Worm (Caenorhabditis elegans) whole organism, dauer: Measurements from ENCODE around the gene oac-23.

Source experiments
- unc-62 ChIP-seq: sonication (generic microtip); optimal IDR thresholded peaks from 2 replicates; lab custom pipeline; 2017; ENCODE audit warnings: missing biosample characterization, missing genetic modification reagents, missing genetic modification characterization

The oac-23 gene

ce11 chrIV:3881119-3881518 lies at the start of gene oac-23, which contains the start of gene F37C4.8:
oac-23 (plus strand) TSS chrIV:3881441.
F37C4.8 (minus strand) TSS chrIV:3881219.
- no peak for TF ChIP-seq unc-62 (GFP tag; lab: Kevin White, UChicago)

- TF ChIP-seq unc-62 (GFP tag; lab: Kevin White, UChicago) = no peak
Observed at ce11 chrIV:3832040-3832439, 49.2 kb upstream of the oac-23 start.

- TF ChIP-seq unc-62 (GFP tag; lab: Kevin White, UChicago) = no peak
Observed at ce11 chrIV:3833778-3834177, 47.5 kb upstream of the oac-23 start.

DNA sequence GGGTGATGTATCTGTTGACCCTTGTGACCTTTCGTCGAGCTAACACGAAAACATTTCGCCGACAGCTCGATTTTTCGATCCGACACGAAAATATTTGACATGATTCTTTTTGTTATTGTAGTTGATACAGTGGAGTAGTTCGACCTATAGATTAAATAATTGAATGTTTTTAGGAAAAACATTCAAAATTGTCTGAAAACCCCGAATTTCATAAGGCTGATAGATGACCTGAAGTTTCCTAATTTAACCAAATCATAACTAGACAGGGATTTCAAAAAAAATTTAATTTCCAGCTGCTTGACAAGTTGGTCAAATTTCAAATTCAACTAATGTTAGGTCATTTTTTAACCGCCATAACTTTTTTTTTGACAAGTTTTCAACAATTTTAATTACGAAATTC lies 46.2 kb upstream of the oac-23 start, which contains the start of gene cal-3:
TSS of gene cal-3 (minus strand) at position 101 of the 400 bp plus-strand sequence.
- TF ChIP-seq unc-62 (GFP tag; lab: Kevin White, UChicago) = no peak

- TF ChIP-seq unc-62 (GFP tag; lab: Kevin White, UChicago) = no peak
Observed at ce11 chrIV:3838687-3839086, 42.6 kb upstream of the oac-23 start.

DNA sequence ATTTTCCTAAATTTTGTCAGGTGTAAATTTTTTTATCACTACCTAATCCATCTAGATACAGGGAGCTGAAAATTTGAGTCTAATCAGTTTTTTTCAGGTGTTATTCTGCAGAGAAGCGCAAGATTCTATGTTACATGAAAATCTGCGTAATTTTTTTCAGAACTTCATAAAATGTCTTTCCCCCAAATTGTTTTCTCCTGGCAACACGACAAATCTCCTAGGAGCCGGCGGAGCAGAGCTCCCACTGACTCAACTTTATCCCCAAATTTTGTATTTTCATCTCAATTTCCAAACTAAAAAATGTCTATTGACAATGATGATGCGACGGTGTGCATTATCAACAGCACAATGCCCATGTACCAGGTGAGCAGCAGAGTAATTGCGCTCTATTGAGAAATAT lies 41.8 kb upstream of the oac-23 start, which contains the start of gene F28F9.2:
TSS of gene F28F9.2 (plus strand) at position 301 of the 400 bp plus-strand sequence.
- no peak for TF ChIP-seq unc-62 (GFP tag; lab: Kevin White, UChicago)

ce11 chrIV:3840480-3840879 lies 40.8 kb upstream of the oac-23 start:
- no peak for TF ChIP-seq unc-62 (GFP tag; lab: Kevin White, UChicago)

DNA sequence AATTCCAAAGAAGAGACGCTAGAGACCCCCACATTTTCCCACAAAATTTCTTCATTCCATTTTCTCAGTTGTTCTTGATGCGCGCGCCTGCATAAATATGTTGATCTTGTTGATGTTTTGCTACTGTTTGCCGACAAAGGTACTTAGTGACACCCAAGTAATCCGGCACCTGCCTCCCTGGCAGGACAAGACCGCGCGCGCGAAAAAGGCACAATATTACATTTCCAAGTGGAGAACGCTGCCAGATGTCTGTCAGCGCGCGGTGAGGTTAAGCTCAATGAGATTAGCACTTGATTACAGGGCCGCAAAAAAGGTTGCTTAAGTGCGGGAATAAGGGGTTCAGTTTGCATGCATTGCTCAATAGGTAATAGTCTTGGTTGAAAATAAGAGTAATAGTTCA lies 39.6 kb upstream of the oac-23 start:
- TF ChIP-seq unc-62 (GFP tag; lab: Kevin White, UChicago) = no peak

DNA sequence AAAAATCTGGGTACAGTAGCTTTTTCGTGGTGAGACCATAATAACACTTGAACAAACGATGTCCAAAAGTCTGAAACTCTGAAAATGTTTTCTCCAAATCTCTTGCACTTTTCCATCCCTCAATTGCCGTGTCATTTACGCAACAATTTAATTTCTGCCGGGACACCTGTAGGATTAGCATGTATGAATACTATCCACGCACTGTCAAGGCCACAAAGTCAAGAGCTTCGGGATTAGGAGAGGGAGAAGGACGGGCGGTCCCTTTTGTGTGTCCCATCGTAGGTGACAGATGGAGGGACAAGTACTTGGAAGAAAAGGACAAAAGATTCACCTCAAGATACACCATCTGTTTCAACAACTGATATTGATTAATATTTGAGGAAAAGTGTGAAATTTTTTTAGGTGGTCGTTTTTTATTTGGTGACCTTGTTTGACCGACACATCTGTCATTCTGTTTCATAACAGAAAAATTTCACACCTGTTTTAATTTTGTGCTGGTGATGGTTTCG lies 38.2 kb upstream of the oac-23 start:
- TF ChIP-seq unc-62 (GFP tag; lab: Kevin White, UChicago) = no peak

DNA sequence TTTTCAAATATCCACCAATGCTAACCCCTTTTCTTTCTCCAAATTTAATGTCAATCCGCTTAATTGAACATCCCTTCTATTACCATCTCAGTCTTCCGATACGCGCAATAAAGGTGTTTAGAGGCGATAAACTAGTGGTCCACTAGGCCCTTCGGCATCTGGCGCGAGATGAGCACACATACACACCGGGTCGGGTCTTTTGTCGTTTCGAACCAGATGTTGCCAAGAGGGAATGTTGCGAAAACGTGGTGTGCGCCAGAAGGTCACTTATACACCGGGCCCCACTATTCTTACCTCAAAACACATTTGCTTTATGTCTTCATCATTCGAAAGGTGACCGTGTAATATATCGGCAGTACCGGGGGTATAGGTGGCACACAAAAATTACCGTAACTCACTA lies 37.2 kb upstream of the oac-23 start:
- no peak for TF ChIP-seq unc-62 (GFP tag; lab: Kevin White, UChicago)

ce11 chrIV:3844584-3844983 lies 36.7 kb upstream of the oac-23 start:
- no peak for TF ChIP-seq unc-62 (GFP tag; lab: Kevin White, UChicago)

ce11 chrIV:3847489-3847888 lies 33.8 kb upstream of the oac-23 start:
- no peak for TF ChIP-seq unc-62 (GFP tag; lab: Kevin White, UChicago)

ce11 chrIV:3848985-3849384 lies 32.3 kb upstream of the oac-23 start:
- TF ChIP-seq unc-62 (GFP tag; lab: Kevin White, UChicago) = no peak

DNA sequence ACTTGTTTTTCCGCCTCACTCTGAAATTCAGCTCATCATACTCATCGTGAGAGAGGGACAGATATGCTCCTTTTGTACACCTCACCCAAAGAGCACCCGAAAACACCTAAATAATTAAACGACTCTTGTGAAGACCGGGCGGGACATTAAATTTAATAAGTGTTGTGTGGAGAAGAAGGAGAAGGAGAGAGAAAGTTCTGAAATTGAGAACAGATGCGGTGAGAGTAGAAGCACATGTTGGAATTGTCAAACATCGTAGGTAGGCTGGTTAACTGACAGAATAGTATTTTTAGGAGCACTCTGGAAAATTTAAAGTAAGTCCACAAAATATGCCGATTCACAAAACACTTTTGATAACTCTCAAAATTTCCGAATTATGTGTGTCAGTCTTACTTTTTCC lies 27.7 kb upstream of the oac-23 start:
- TF ChIP-seq unc-62 (GFP tag; lab: Kevin White, UChicago) = no peak

ce11 chrIV:3854606-3855005 lies 26.6 kb upstream of the oac-23 start:
- no peak for TF ChIP-seq unc-62 (GFP tag; lab: Kevin White, UChicago)

- TF ChIP-seq unc-62 (GFP tag; lab: Kevin White, UChicago) = no peak
Observed at ce11 chrIV:3855543-3855942, 25.7 kb upstream of the oac-23 start, which contains the start of gene zag-1. zag-1 (plus strand) TSS chrIV:3855843.

- no peak for TF ChIP-seq unc-62 (GFP tag; lab: Kevin White, UChicago)
Observed at ce11 chrIV:3856190-3856589, 25.1 kb upstream of the oac-23 start.
